Worm (Caenorhabditis elegans): ENCODE measurements around the gene col-37.

DNA sequence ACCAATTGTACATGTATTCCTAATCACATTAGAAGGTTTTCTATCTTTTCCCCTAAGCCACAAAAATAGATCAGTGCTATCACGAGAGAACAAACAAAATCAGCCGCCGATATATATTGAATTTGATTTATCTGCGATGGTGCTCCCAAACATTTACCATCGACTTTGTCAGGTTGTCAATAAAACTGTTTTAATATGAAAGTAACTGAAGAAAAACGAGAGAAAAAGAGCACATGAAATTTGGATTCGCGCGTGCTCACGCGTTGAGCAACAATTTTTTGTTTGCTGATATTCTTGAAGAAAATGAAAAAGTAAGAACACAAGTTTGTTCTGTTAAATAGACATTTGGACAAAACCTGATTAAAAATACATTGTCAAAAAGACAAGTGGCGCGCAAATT, 21.3 kb upstream of the col-37 start:
- TF ChIP-seq mbf-1 (tag; optimal IDR thresholded peaks at IDR 0.05): no peak
- TF ChIP-seq nhr-6 (tag; optimal IDR thresholded peaks at IDR 0.05): no peak
- TF ChIP-seq lin-13 (GFP tag; optimal IDR thresholded peaks at IDR 0.05): no peak
